Worm (Caenorhabditis elegans) whole organism, early embryonic: ENCODE data around the gene sars-1.

ENCODE experiments used
- B0310.2 ChIP-seq: sonication (generic microtip); optimal IDR thresholded peaks from 2 replicates; lab custom pipeline; 2016; ENCODE audit warnings: mild to moderate bottlenecking, missing genetic modification characterization, missing compliant biosample characterization
- F13C5.2 ChIP-seq: sonication (generic microtip); optimal IDR thresholded peaks from 2 replicates; lab custom pipeline; 2017; ENCODE audit warnings: mild to moderate bottlenecking, missing genetic modification characterization, inconsistent platforms, missing compliant biosample characterization
- aly-1 ChIP-seq: sonication (generic microtip); optimal IDR thresholded peaks from 2 replicates; lab custom pipeline; 2016; ENCODE audit warnings: missing genetic modification characterization, missing compliant biosample characterization
- ama-1 ChIP-seq: fragments of 150-350 bp; optimal IDR thresholded peaks from 2 replicates; lab custom pipeline; 2014
- ceh-13 ChIP-seq: fragments of 200-800 bp; sonication (Bioruptor generic); optimal IDR thresholded peaks from 2 replicates; lab custom pipeline; 2018; ENCODE audit warnings: mild to moderate bottlenecking, missing genetic modification characterization, missing compliant biosample characterization
- ceh-36 ChIP-seq: sonication (generic microtip); optimal IDR thresholded peaks from 2 replicates; lab custom pipeline; 2016; ENCODE audit warnings: missing genetic modification characterization, inconsistent platforms, missing compliant biosample characterization
- ets-7 ChIP-seq: sonication (generic microtip); optimal IDR thresholded peaks from 2 replicates; lab custom pipeline; 2016; ENCODE audit warnings: missing genotype, missing genetic modification characterization, missing compliant biosample characterization
- flt-1 ChIP-seq: fragments of 200-800 bp; sonication (Bioruptor generic); IDR thresholded peaks from 2 replicates; pipeline ENCODE4 v1.3.6; 2022; ENCODE audit warnings: missing genetic modification characterization, missing compliant biosample characterization
- hmbx-1 ChIP-seq: sonication (generic microtip); optimal IDR thresholded peaks from 2 replicates; lab custom pipeline; 2016; ENCODE audit warnings: mild to moderate bottlenecking, missing genetic modification characterization, missing compliant biosample characterization
- hmg-4 ChIP-seq: fragments of 200-800 bp; sonication (Bioruptor generic); optimal IDR thresholded peaks from 2 replicates; lab custom pipeline; 2018; ENCODE audit warnings: mild to moderate bottlenecking, missing genetic modification characterization, missing compliant biosample characterization
- hnd-1 ChIP-seq: sonication (generic microtip); optimal IDR thresholded peaks from 2 replicates; lab custom pipeline; 2016; ENCODE audit warnings: missing genetic modification characterization, missing compliant biosample characterization
- pes-1 ChIP-seq: fragments of 200-800 bp; sonication (Bioruptor generic); IDR thresholded peaks from 2 replicates; pipeline ENCODE4 v1.3.6; 2022; ENCODE audit warnings: missing genetic modification reagents, missing genetic modification characterization, missing compliant biosample characterization
- scrt-1 ChIP-seq: fragments of 200-800 bp; sonication (Bioruptor generic); IDR thresholded peaks from 2 replicates; pipeline ENCODE4 v1.3.6; 2022; ENCODE audit warnings: missing genetic modification characterization, missing compliant biosample characterization
- sea-1 ChIP-seq: fragments of 200-800 bp; sonication (Bioruptor generic); conservative IDR thresholded peaks from 2 replicates; pipeline ENCODE4 v1.3.6; 2022; ENCODE audit warnings: missing genetic modification characterization, missing compliant biosample characterization
- tbx-11 ChIP-seq: fragments of 200-800 bp; sonication (Bioruptor generic); IDR thresholded peaks from 2 replicates; pipeline ENCODE4 v1.3.6; 2022; ENCODE audit warnings: missing genetic modification characterization, missing compliant biosample characterization
- tbx-37 ChIP-seq: fragments of 200-800 bp; sonication (Bioruptor generic); conservative IDR thresholded peaks from 2 replicates; pipeline ENCODE4 v1.3.6; 2022; ENCODE audit warnings: missing genetic modification reagents, missing genetic modification characterization, missing compliant biosample characterization
- tra-4 ChIP-seq: sonication (generic microtip); optimal IDR thresholded peaks from 2 replicates; lab custom pipeline; 2017; ENCODE audit warnings: missing genetic modification characterization, missing compliant biosample characterization

The sars-1 gene

DNA sequence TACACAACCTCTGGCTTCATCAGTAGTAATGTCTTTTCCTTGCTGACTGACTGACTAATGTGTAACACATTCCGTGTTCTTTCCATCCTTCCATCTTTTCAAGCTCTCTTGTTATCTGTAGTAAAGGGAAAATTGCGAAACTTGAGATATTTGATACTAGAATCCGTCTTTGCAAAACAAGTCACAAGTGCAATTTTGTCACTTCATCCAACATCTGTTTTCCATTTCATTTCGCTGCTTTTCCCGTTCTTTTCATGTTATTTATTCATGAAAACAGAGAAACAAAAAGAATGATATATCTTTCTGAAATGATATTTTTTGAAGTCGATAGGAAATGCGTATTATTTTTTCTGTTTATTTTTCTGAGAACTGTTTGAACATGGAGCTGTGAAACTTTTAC lies 42.5 kb downstream of the sars-1 start:
- TF ChIP-seq sea-1: no peak
- TF ChIP-seq tbx-37 (GFP tag; lab: Robert Waterston, UW): no peak
- TF ChIP-seq ama-1 (lab: Kevin White, UChicago): no peak
- no peak for TF ChIP-seq F13C5.2 (tag; lab: Kevin White, UChicago)
- TF ChIP-seq hmg-4 (GFP tag; lab: Kevin White, UChicago): no peak

DNA sequence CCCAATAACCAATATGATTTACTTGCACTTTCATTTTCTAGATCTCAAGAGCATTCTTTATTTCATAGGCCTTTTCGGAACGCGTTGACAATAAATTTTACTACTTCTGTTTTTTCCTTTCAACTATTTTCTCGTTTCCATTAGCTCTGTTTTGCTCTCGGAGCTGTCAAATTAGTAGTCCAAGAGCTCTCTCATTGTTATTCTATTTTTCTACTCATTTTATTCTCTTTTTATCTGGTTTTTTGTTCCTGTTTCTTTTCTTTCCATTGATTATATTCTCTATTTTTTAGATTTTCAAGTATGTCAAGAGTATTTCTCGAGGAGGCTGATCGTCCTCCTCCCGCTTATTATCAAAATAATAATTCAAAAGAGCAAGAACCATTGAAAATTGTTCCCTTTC lies 43.6 kb downstream of the sars-1 start, which contains the start of gene T04B2.3:
T04B2.3 (plus strand) TSS at position 301 of the 400 bp plus-strand sequence.
- no peak for TF ChIP-seq B0310.2 (tag; lab: Kevin White, UChicago)
- no peak for TF ChIP-seq flt-1 (GFP tag; lab: Robert Waterston, UW)
- TF ChIP-seq tbx-37 (GFP tag; lab: Robert Waterston, UW): no peak
- TF ChIP-seq tbx-11 (GFP tag; lab: Robert Waterston, UW): no peak
- TF ChIP-seq ceh-13 (GFP tag; lab: Kevin White, UChicago): no peak
- TF ChIP-seq pes-1: no peak
- no peak for TF ChIP-seq tra-4 (tag; lab: Kevin White, UChicago)
- no peak for TF ChIP-seq ets-7
- TF ChIP-seq aly-1 (tag; lab: Kevin White, UChicago): no peak
- TF ChIP-seq scrt-1 (GFP tag; lab: Robert Waterston, UW): no peak
- no peak for TF ChIP-seq ceh-36 (tag; lab: Kevin White, UChicago)
- no peak for TF ChIP-seq sea-1

DNA sequence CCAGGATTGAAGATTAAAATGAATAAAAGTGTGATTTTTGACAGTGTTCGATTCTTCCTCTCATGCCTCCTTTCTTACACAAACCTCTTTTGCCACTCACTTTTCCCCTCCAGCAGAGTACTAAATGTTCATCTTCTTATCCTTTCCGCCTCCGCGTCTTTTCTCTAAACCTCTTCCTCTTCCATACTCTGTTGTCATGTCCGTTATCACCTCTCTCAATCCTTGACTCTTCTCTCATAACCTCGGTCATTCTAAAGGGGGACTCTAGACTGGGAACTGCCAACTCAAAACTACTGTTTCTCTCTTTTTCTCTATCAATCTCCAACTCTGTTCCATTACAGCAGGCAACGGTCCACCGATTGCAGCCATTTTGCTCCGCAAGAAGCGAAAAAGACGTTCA lies 44.7 kb downstream of the sars-1 start:
- TF ChIP-seq hmg-4 (GFP tag; lab: Kevin White, UChicago) (no peak), tbx-37 (GFP tag; lab: Robert Waterston, UW) (no peak), F13C5.2 (tag; lab: Kevin White, UChicago) (no peak), tbx-11 (GFP tag; lab: Robert Waterston, UW) (no peak), ama-1 (lab: Kevin White, UChicago) (no peak), pes-1 (no peak), B0310.2 (tag; lab: Kevin White, UChicago) (no peak), ets-7 (no peak), flt-1 (GFP tag; lab: Robert Waterston, UW) (no peak), ceh-13 (GFP tag; lab: Kevin White, UChicago) (no peak), aly-1 (tag; lab: Kevin White, UChicago) (no peak), ceh-36 (tag; lab: Kevin White, UChicago) (no peak), hnd-1 (no peak), hmbx-1 (tag; lab: Kevin White, UChicago) (no peak), tra-4 (tag; lab: Kevin White, UChicago) (no peak), scrt-1 (GFP tag; lab: Robert Waterston, UW) (no peak), sea-1 (no peak)

DNA sequence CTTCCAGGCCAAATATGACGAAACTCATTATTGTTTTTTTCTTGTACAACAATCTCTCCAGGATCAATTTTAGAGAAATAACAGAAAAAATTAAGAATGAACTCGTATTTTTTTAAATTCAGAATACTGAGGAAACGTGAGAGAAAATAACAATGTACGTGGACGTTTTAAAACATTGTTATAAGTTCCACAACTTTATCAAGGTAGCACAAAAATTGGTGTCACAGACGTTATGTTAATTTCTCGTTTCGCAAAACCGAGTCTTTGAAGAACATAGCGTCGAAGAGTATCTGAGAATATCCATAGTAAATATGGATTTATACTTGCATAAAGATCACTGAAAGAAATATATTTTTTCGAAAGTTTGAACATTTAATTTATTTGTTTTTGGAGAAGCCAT lies 47.6 kb downstream of the sars-1 start, which contains the start of gene T04B2.8:
T04B2.8 (minus strand) TSS at position 101 of the 400 bp plus-strand sequence.
- TF ChIP-seq ceh-13 (GFP tag; lab: Kevin White, UChicago): no peak
- TF ChIP-seq ama-1 (lab: Kevin White, UChicago): no peak
- TF ChIP-seq scrt-1 (GFP tag; lab: Robert Waterston, UW): no peak
- no peak for TF ChIP-seq ceh-36 (tag; lab: Kevin White, UChicago)
- TF ChIP-seq flt-1 (GFP tag; lab: Robert Waterston, UW): no peak
- TF ChIP-seq hnd-1: no peak
- TF ChIP-seq B0310.2 (tag; lab: Kevin White, UChicago): no peak
- no peak for TF ChIP-seq hmbx-1 (tag; lab: Kevin White, UChicago)
- no peak for TF ChIP-seq tra-4 (tag; lab: Kevin White, UChicago)
- no peak for TF ChIP-seq tbx-37 (GFP tag; lab: Robert Waterston, UW)

DNA sequence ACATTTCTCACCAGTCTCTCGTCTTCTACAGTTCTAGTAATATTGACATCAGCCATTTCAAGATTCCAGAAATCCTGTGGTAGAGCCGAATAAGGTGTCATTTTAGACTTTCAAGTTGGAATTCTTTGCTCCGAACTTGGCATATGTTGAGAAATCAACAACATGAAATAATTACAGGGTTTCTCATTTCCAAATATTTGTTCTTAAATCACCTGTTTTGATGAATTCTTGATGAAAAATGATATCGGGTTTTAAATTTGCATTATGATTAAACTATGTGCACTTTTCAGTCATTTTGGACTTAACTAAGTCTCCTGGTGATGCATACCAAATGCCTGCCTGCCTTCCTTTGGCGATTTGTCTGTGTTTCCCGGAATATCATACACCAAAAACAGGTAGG lies 50.0 kb downstream of the sars-1 start, which contains the start of gene srv-12:
srv-12 (minus strand) TSS at position 101 of the 400 bp plus-strand sequence.
- TF ChIP-seq scrt-1 (GFP tag; lab: Robert Waterston, UW) (no peak), tbx-37 (GFP tag; lab: Robert Waterston, UW) (no peak), tra-4 (tag; lab: Kevin White, UChicago) (no peak), hmg-4 (GFP tag; lab: Kevin White, UChicago) (no peak), hnd-1 (no peak), hmbx-1 (tag; lab: Kevin White, UChicago) (no peak), ets-7 (no peak), ama-1 (lab: Kevin White, UChicago) (no peak), sea-1 (no peak), tbx-11 (GFP tag; lab: Robert Waterston, UW) (no peak), ceh-36 (tag; lab: Kevin White, UChicago) (no peak), pes-1 (no peak), ceh-13 (GFP tag; lab: Kevin White, UChicago) (no peak)
